Worm (Caenorhabditis elegans): Measurements from ENCODE around the gene mdt-8.
"Not testable (repeated sequence)": the region's sequence is repeated elsewhere in the genome, so short reads cannot be mapped to it uniquely, and the experiment has no call there.

The mdt-8 gene

ce11 chrII:11534429-11535099 is 948 bp upstream of the mdt-8 start, which contains the start of gene Y62F5A.12:
Gene Y62F5A.12, minus strand, starts transcription at chrII:11534479.
- peak; percentile 69 for TF ChIP-seq nhr-129 (tag; optimal IDR thresholded peaks at IDR 0.05)
- peak; percentile 49 for TF ChIP-seq ztf-4 (tag; optimal IDR thresholded peaks at IDR 0.05)
- TF ChIP-seq C34F6.9 (tag; optimal IDR thresholded peaks at IDR 0.05), result peak; percentile 62
- TF ChIP-seq nhr-25 (tag; optimal IDR thresholded peaks at IDR 0.05), result peak; percentile 52
- TF ChIP-seq sem-4 (tag; optimal IDR thresholded peaks at IDR 0.05), result peak; percentile 50
- peak; percentile 59 to 81 for TF ChIP-seq lsy-2 (tag; optimal IDR thresholded peaks at IDR 0.05)
- TF ChIP-seq nhr-21 (tag; optimal IDR thresholded peaks at IDR 0.05), result peak; percentile 54
- peak; percentile 68 for TF ChIP-seq unc-55 (GFP tag; optimal IDR thresholded peaks at IDR 0.05)
- TF ChIP-seq crh-2 (tag; optimal IDR thresholded peaks at IDR 0.05), result peak; percentile 71
- TF ChIP-seq zag-1 (tag; optimal IDR thresholded peaks at IDR 0.05), result peak; percentile 2
- peak; percentile 88 for TF ChIP-seq sma-9 (GFP tag; optimal IDR thresholded peaks at IDR 0.05)
- TF ChIP-seq sma-9 (tag; optimal IDR thresholded peaks at IDR 0.05), result not testable (repeated sequence)
- peak; percentile 64 for TF ChIP-seq egl-27 (tag; optimal IDR thresholded peaks at IDR 0.05)
- TF ChIP-seq lin-11 (tag; optimal IDR thresholded peaks at IDR 0.05), result peak; percentile 39
- peak; percentile 73 for TF ChIP-seq Y55F3AM.14 (GFP tag; optimal IDR thresholded peaks at IDR 0.05)
- peak in 1 of 2 experiments; percentile 58 for TF ChIP-seq mdl-1 (tag; optimal IDR thresholded peaks at IDR 0.05)
- peak; percentile 10 for TF ChIP-seq snpc-4 (tag; optimal IDR thresholded peaks at IDR 0.05)
- peak; percentile 5 for TF ChIP-seq mab-5 (tag; optimal IDR thresholded peaks at IDR 0.05)
- TF ChIP-seq gmeb-1 (tag; optimal IDR thresholded peaks at IDR 0.05), result peak; percentile 86
- TF ChIP-seq fos-1 (tag; optimal IDR thresholded peaks at IDR 0.05), result peak; percentile 12
- TF ChIP-seq sma-3 (GFP tag; optimal IDR thresholded peaks at IDR 0.05), result peak; percentile 94
- peak; percentile 5 for TF ChIP-seq nhr-6 (tag; optimal IDR thresholded peaks at IDR 0.05)
- TF ChIP-seq ZK546.5 (tag; optimal IDR thresholded peaks at IDR 0.05), result peak; percentile 38
- peak; percentile 89 for TF ChIP-seq F13H6.1 (tag; optimal IDR thresholded peaks at IDR 0.05)
- TF ChIP-seq ceh-82 (tag; optimal IDR thresholded peaks at IDR 0.05), result peak; percentile 65
- peak; percentile 88 for TF ChIP-seq lin-13 (GFP tag; optimal IDR thresholded peaks at IDR 0.05)

ce11 chrII:11526954-11527353 is 6.7 kb downstream of the mdt-8 start, which contains the start of gene age-1:
Gene age-1, minus strand, starts transcription at chrII:11527054.
- TF ChIP-seq sma-3 (GFP tag; optimal IDR thresholded peaks at IDR 0.05), result no peak
- no peak for TF ChIP-seq ztf-1 (GFP tag; conservative IDR thresholded peaks at IDR 0.05)
- TF ChIP-seq aly-2 (tag; optimal IDR thresholded peaks at IDR 0.05), result no peak
- TF ChIP-seq lin-39 (tag; optimal IDR thresholded peaks at IDR 0.05), result no peak
- TF ChIP-seq nhr-129 (tag; optimal IDR thresholded peaks at IDR 0.05), result no peak
- no peak for TF ChIP-seq mab-5 (tag; optimal IDR thresholded peaks at IDR 0.05)
- TF ChIP-seq gmeb-1 (tag; optimal IDR thresholded peaks at IDR 0.05), result no peak
- TF ChIP-seq nhr-10 (tag; optimal IDR thresholded peaks at IDR 0.05), result no peak
- TF ChIP-seq nhr-12 (tag; optimal IDR thresholded peaks at IDR 0.05), result no peak
- no peak for TF ChIP-seq nhr-77 (tag; optimal IDR thresholded peaks at IDR 0.05)
- TF ChIP-seq ceh-16 (tag; optimal IDR thresholded peaks at IDR 0.05), result no peak
- TF ChIP-seq ztf-11 (tag; optimal IDR thresholded peaks at IDR 0.05), result no peak
- no peak for TF ChIP-seq unc-62 (GFP tag; optimal IDR thresholded peaks at IDR 0.05)
- no peak for TF ChIP-seq mbf-1 (tag; optimal IDR thresholded peaks at IDR 0.05)
- TF ChIP-seq zag-1 (tag; optimal IDR thresholded peaks at IDR 0.05), result no peak

- no peak for TF ChIP-seq alr-1 (tag; optimal IDR thresholded peaks at IDR 0.05)
- no peak for TF ChIP-seq R02D3.7 (tag; optimal IDR thresholded peaks at IDR 0.05)
- TF ChIP-seq nhr-77 (tag; optimal IDR thresholded peaks at IDR 0.05), result no peak
- TF ChIP-seq lsy-2 (tag; optimal IDR thresholded peaks at IDR 0.05), result no peak
- no peak for TF ChIP-seq dmd-4 (tag; optimal IDR thresholded peaks at IDR 0.05)
- no peak for TF ChIP-seq unc-55 (GFP tag; optimal IDR thresholded peaks at IDR 0.05)
- TF ChIP-seq nhr-10 (tag; optimal IDR thresholded peaks at IDR 0.05), result no peak
- TF ChIP-seq ama-1 (optimal IDR thresholded peaks at IDR 0.05), result no peak
- TF ChIP-seq snpc-4 (tag; optimal IDR thresholded peaks at IDR 0.05), result no peak
- TF ChIP-seq lin-39 (tag; optimal IDR thresholded peaks at IDR 0.05), result no peak
- TF ChIP-seq mdl-1 (tag; optimal IDR thresholded peaks at IDR 0.05), result no peak
- TF ChIP-seq peb-1 (tag; optimal IDR thresholded peaks at IDR 0.05), result no peak
- TF ChIP-seq mbf-1 (tag; optimal IDR thresholded peaks at IDR 0.05), result no peak
- no peak for TF ChIP-seq nhr-11 (tag; optimal IDR thresholded peaks at IDR 0.05)
- TF ChIP-seq crh-2 (tag; optimal IDR thresholded peaks at IDR 0.05), result no peak
- TF ChIP-seq gmeb-1 (tag; optimal IDR thresholded peaks at IDR 0.05), result no peak
- no peak for TF ChIP-seq ztf-11 (tag; optimal IDR thresholded peaks at IDR 0.05)
- no peak for TF ChIP-seq fos-1 (tag; optimal IDR thresholded peaks at IDR 0.05)
Measured at ce11 chrII:11521300-11521699, 12.3 kb downstream of the mdt-8 start, which contains the start of gene Y62F5A.10. Gene Y62F5A.10, plus strand, starts transcription at chrII:11521600.

Data from whole organism, L2 larva.